Worm (Caenorhabditis elegans) whole organism, L3 larva: ENCODE measurements around the gene srz-15.
"Not testable (repeated sequence)": the region's sequence is repeated elsewhere in the genome, so short reads cannot be mapped to it uniquely, and the experiment has no call there.

ENCODE experiments used
- ZK546.5 ChIP-seq: sonication (generic microtip); optimal IDR thresholded peaks from 2 replicates; lab custom pipeline; 2017; ENCODE audit warnings: missing biosample characterization, missing genetic modification characterization
- ama-1 ChIP-seq: fragments of 150-350 bp; optimal IDR thresholded peaks from 2 replicates; lab custom pipeline; 2018
- ceh-82 ChIP-seq: fragments of 150-350 bp; optimal IDR thresholded peaks from 2 replicates; lab custom pipeline; 2014; ENCODE audit warnings: missing biosample characterization, missing genetic modification characterization
- lin-15B ChIP-seq: fragments of 150-350 bp; optimal IDR thresholded peaks from 2 replicates; lab custom pipeline; 2014; ENCODE audit warnings: missing biosample characterization, missing genetic modification characterization
- mdl-1 ChIP-seq: fragments of 150-350 bp; optimal IDR thresholded peaks from 2 replicates; lab custom pipeline; 2014; ENCODE audit warnings: missing biosample characterization, missing genetic modification characterization
- nhr-12 ChIP-seq: fragments of 150-350 bp; optimal IDR thresholded peaks from 2 replicates; lab custom pipeline; 2014; ENCODE audit warnings: missing biosample characterization, missing genetic modification characterization
- pha-4 ChIP-seq: fragments of 150-350 bp; optimal IDR thresholded peaks from 2 replicates; lab custom pipeline; 2014; ENCODE audit warnings: missing biosample characterization, missing genetic modification reagents, missing genetic modification characterization
- pqm-1 ChIP-seq: fragments of 150-350 bp; optimal IDR thresholded peaks from 2 replicates; lab custom pipeline; 2017; ENCODE audit warnings: missing biosample characterization, missing genetic modification characterization, inconsistent platforms
- sea-2 ChIP-seq: fragments of 150-350 bp; sonication (generic microtip); optimal IDR thresholded peaks from 4 replicates; lab custom pipeline; 2014; ENCODE audit warnings: missing biosample characterization, missing genetic modification reagents, missing genetic modification characterization

- TF ChIP-seq mdl-1 (tag; lab: Kevin White, UChicago); nhr-12 (tag; lab: Kevin White, UChicago); pha-4 (tag; lab: Kevin White, UChicago); lin-15B; ama-1 (lab: Kevin White, UChicago); pqm-1; ZK546.5 (tag; lab: Kevin White, UChicago); sea-2 (GFP tag; lab: Kevin White, UChicago); ceh-82 (tag; lab: Kevin White, UChicago): not testable (repeated sequence)
These were observed 40.3 kb upstream of the srz-15 start, which contains the start of gene ZK896.1 for ce11 chrIV:12875260-12875659.
